Fruit fly (Drosophila melanogaster) whole organism, prepupa: Measurements from ENCODE around the gene CG13297.

Experiments used
- Blimp-1 ChIP-seq: fragments of 200-800 bp; sonication (Bioruptor generic); optimal IDR thresholded peaks from 3 replicates; lab custom pipeline; 2017; ENCODE audit warnings: missing biosample characterization, missing genetic modification characterization, mild to moderate bottlenecking, moderate library complexity, missing genetic modification reagents
- CG10631 ChIP-seq: fragments of 200-800 bp; sonication (Bioruptor generic); optimal IDR thresholded peaks from 2 replicates; lab custom pipeline; 2016; ENCODE audit warnings: missing biosample characterization, missing genetic modification characterization
- CG10669 ChIP-seq: fragments of 200-800 bp; sonication (Bioruptor generic); optimal IDR thresholded peaks from 3 replicates; lab custom pipeline; 2018; ENCODE audit warnings: missing biosample characterization, mild to moderate bottlenecking, missing genetic modification characterization, moderate library complexity
- CG11762 ChIP-seq: fragments of 200-800 bp; sonication (Bioruptor generic); optimal IDR thresholded peaks from 3 replicates; lab custom pipeline; 2016; ENCODE audit warnings: missing biosample characterization, missing genetic modification characterization; ENCODE audit not compliant: insufficient read depth
- CG11902 ChIP-seq: fragments of 200-800 bp; sonication (Bioruptor generic); optimal IDR thresholded peaks from 3 replicates; lab custom pipeline; 2016; ENCODE audit warnings: missing biosample characterization, missing genetic modification characterization
- CG15336 ChIP-seq: fragments of 200-800 bp; sonication (Bioruptor generic); IDR thresholded peaks from 2 replicates; pipeline ENCODE4 v1.3.6; 2022; ENCODE audit warnings: missing biosample characterization, missing genetic modification characterization
- CG31627 ChIP-seq: fragments of 200-800 bp; sonication (Bioruptor generic); optimal IDR thresholded peaks from 3 replicates; lab custom pipeline; 2016; ENCODE audit warnings: missing biosample characterization, missing genetic modification characterization
- CG32006 ChIP-seq: fragments of 200-800 bp; sonication (Bioruptor generic); optimal IDR thresholded peaks from 3 replicates; lab custom pipeline; 2017; ENCODE audit warnings: missing biosample characterization, mild to moderate bottlenecking, missing genetic modification characterization
- CG34406 ChIP-seq: fragments of 200-800 bp; sonication (Bioruptor generic); optimal IDR thresholded peaks from 3 replicates; lab custom pipeline; 2016; ENCODE audit warnings: missing biosample characterization, missing genetic modification characterization
- CG3919 ChIP-seq: fragments of 200-800 bp; sonication (Bioruptor generic); optimal IDR thresholded peaks from 3 replicates; lab custom pipeline; 2016; ENCODE audit warnings: missing biosample characterization, missing genetic modification characterization
- CG4318 ChIP-seq: fragments of 200-800 bp; sonication (Bioruptor generic); optimal IDR thresholded peaks from 3 replicates; lab custom pipeline; 2017; ENCODE audit warnings: missing biosample characterization, mild to moderate bottlenecking, missing genetic modification characterization
- CG6792 ChIP-seq: fragments of 200-800 bp; sonication (Bioruptor generic); optimal IDR thresholded peaks from 3 replicates; lab custom pipeline; 2016; ENCODE audit warnings: missing biosample characterization, missing genetic modification characterization
- CG6808 ChIP-seq: fragments of 200-800 bp; sonication (Bioruptor generic); optimal IDR thresholded peaks from 3 replicates; lab custom pipeline; 2017; ENCODE audit warnings: missing biosample characterization, missing genetic modification characterization, mild to moderate bottlenecking, moderate library complexity, missing genetic modification reagents
- CG6854 ChIP-seq: fragments of 200-800 bp; sonication (Bioruptor generic); optimal IDR thresholded peaks from 2 replicates; lab custom pipeline; 2017; ENCODE audit warnings: missing biosample characterization, mild to moderate bottlenecking, missing genetic modification characterization
- CG7368 ChIP-seq: fragments of 200-800 bp; sonication (Bioruptor generic); optimal IDR thresholded peaks from 3 replicates; lab custom pipeline; 2016; ENCODE audit warnings: missing biosample characterization, missing genetic modification characterization
- CG8119 ChIP-seq: fragments of 200-800 bp; sonication (Bioruptor generic); IDR thresholded peaks from 3 replicates; pipeline ENCODE4 v1.3.6; 2022; ENCODE audit warnings: missing biosample characterization, missing genetic modification characterization
- CG8319 ChIP-seq: fragments of 200-800 bp; sonication (Bioruptor generic); optimal IDR thresholded peaks from 3 replicates; lab custom pipeline; 2016; ENCODE audit warnings: missing biosample characterization, missing genetic modification characterization
- CG8632 ChIP-seq: fragments of 200-800 bp; sonication (Bioruptor generic); optimal IDR thresholded peaks from 3 replicates; lab custom pipeline; 2016; ENCODE audit warnings: missing biosample characterization, missing genetic modification characterization
- CG9139 ChIP-seq: fragments of 200-800 bp; sonication (Bioruptor generic); optimal IDR thresholded peaks from 3 replicates; lab custom pipeline; 2017; ENCODE audit warnings: missing biosample characterization, mild to moderate bottlenecking, missing genetic modification characterization
- Eip78C ChIP-seq: fragments of 200-800 bp; sonication (Bioruptor generic); peaks from one replicate; lab custom pipeline; 2016; ENCODE audit warnings: missing biosample characterization, missing genetic modification characterization
- Ets21C ChIP-seq: fragments of 200-800 bp; sonication (Bioruptor generic); optimal IDR thresholded peaks from 3 replicates; lab custom pipeline; 2016; ENCODE audit warnings: missing biosample characterization, missing genetic modification characterization
- Ets96B ChIP-seq: fragments of 200-800 bp; optimal IDR thresholded peaks from 2 replicates; lab custom pipeline; 2019; ENCODE audit warnings: missing biosample characterization, mild to moderate bottlenecking, missing genetic modification characterization, moderate library complexity
- Hr38 ChIP-seq: sonication (Bioruptor generic); optimal IDR thresholded peaks from 2 replicates; lab custom pipeline; 2016; ENCODE audit warnings: missing biosample characterization, missing genetic modification characterization
- Hr39 ChIP-seq: fragments of 200-800 bp; sonication (Bioruptor generic); optimal IDR thresholded peaks from 2 replicates; lab custom pipeline; 2016; ENCODE audit warnings: missing biosample characterization, missing genetic modification characterization
- Lpt ChIP-seq: fragments of 200-800 bp; sonication (Bioruptor generic); optimal IDR thresholded peaks from 3 replicates; lab custom pipeline; 2016; ENCODE audit warnings: missing biosample characterization, missing genetic modification characterization
- Met ChIP-seq: fragments of 200-800 bp; sonication (Bioruptor generic); optimal IDR thresholded peaks from 3 replicates; lab custom pipeline; 2016; ENCODE audit warnings: missing biosample characterization, missing genetic modification characterization
- OdsH ChIP-seq: fragments of 200-800 bp; sonication (Bioruptor generic); optimal IDR thresholded peaks from 3 replicates; lab custom pipeline; 2016; ENCODE audit warnings: missing biosample characterization, missing genetic modification characterization
- Smox ChIP-seq: fragments of 200-800 bp; sonication (Bioruptor generic); optimal IDR thresholded peaks from 3 replicates; lab custom pipeline; 2016; ENCODE audit warnings: missing biosample characterization, missing genetic modification characterization
- Sox102F ChIP-seq: fragments of 200-800 bp; sonication (Bioruptor generic); optimal IDR thresholded peaks from 2 replicates; lab custom pipeline; 2016; ENCODE audit warnings: missing biosample characterization, mild to moderate bottlenecking, missing genetic modification characterization
- Sox15 ChIP-seq: fragments of 200-800 bp; sonication (Bioruptor generic); optimal IDR thresholded peaks from 3 replicates; lab custom pipeline; 2016; ENCODE audit warnings: missing biosample characterization, missing genetic modification characterization
- achi ChIP-seq: fragments of 200-800 bp; sonication (Bioruptor generic); optimal IDR thresholded peaks from 3 replicates; lab custom pipeline; 2016; ENCODE audit warnings: missing biosample characterization, missing genetic modification characterization
- cyc ChIP-seq: fragments of 200-800 bp; sonication (Bioruptor generic); optimal IDR thresholded peaks from 3 replicates; lab custom pipeline; 2016; ENCODE audit warnings: missing biosample characterization, missing genetic modification characterization
- dac ChIP-seq: fragments of 200-800 bp; sonication (Bioruptor generic); optimal IDR thresholded peaks from 2 replicates; lab custom pipeline; 2017; ENCODE audit warnings: missing biosample characterization, mild to moderate bottlenecking, missing genetic modification characterization
- dsx ChIP-seq: fragments of 200-800 bp; optimal IDR thresholded peaks from 3 replicates; lab custom pipeline; 2019; ENCODE audit warnings: missing biosample characterization, mild to moderate bottlenecking, missing genetic modification characterization, moderate library complexity; ENCODE audit not compliant: poor library complexity, severe bottlenecking
- eg ChIP-seq: fragments of 200-800 bp; sonication (Bioruptor generic); IDR thresholded peaks from 3 replicates; pipeline ENCODE4 v1.3.6; 2022; ENCODE audit warnings: missing biosample characterization, missing genetic modification characterization
- esn ChIP-seq: fragments of 200-800 bp; sonication (Bioruptor generic); optimal IDR thresholded peaks from 2 replicates; lab custom pipeline; 2016; ENCODE audit warnings: missing biosample characterization, mild to moderate bottlenecking, missing genetic modification characterization, moderate library complexity
- fd59A ChIP-seq: fragments of 200-800 bp; sonication (Bioruptor generic); optimal IDR thresholded peaks from 2 replicates; lab custom pipeline; 2017; ENCODE audit warnings: missing biosample characterization, mild to moderate bottlenecking, missing genetic modification characterization, missing genetic modification reagents
- fd85E ChIP-seq: fragments of 200-800 bp; sonication (Bioruptor generic); optimal IDR thresholded peaks from 3 replicates; lab custom pipeline; 2016; ENCODE audit warnings: missing biosample characterization, missing genetic modification characterization
- lz ChIP-seq: fragments of 200-800 bp; sonication (Bioruptor generic); optimal IDR thresholded peaks from 3 replicates; lab custom pipeline; 2016; ENCODE audit warnings: missing biosample characterization, missing genetic modification characterization
- net ChIP-seq: fragments of 200-800 bp; sonication (Bioruptor generic); optimal IDR thresholded peaks from 3 replicates; lab custom pipeline; 2016; ENCODE audit warnings: missing biosample characterization, missing genetic modification characterization
- pdm3 ChIP-seq: fragments of 200-800 bp; sonication (Bioruptor generic); optimal IDR thresholded peaks from 3 replicates; lab custom pipeline; 2016; ENCODE audit warnings: missing biosample characterization, missing genetic modification characterization
- salr ChIP-seq, 2 experiments: fragments of 200-800 bp; sonication (Bioruptor generic); optimal IDR thresholded peaks; 3 replicates each; lab custom pipeline; 2016 to 2018; ENCODE audit warnings: missing biosample characterization in 2 of 2, missing genetic modification characterization in 2 of 2, mild to moderate bottlenecking in 1 of 2
- spab ChIP-seq: fragments of 200-800 bp; sonication (Bioruptor generic); optimal IDR thresholded peaks from 2 replicates; lab custom pipeline; 2017; ENCODE audit warnings: missing biosample characterization, mild to moderate bottlenecking, missing genetic modification characterization, missing genetic modification reagents
- ss ChIP-seq, 2 experiments: fragments of 200-800 bp; sonication (Bioruptor generic); optimal IDR thresholded peaks; 2 replicates in 1 of 2; 3 replicates in 1 of 2; lab custom pipeline; 2017 to 2018; ENCODE audit warnings: mild to moderate bottlenecking in 2 of 2, missing biosample characterization in 2 of 2, missing genetic modification characterization in 2 of 2, moderate library complexity in 1 of 2
- svp ChIP-seq: fragments of 200-800 bp; sonication (Bioruptor generic); peaks from one replicate; lab custom pipeline; 2016; ENCODE audit warnings: missing biosample characterization, missing genetic modification characterization
- topi ChIP-seq: fragments of 200-800 bp; sonication (Bioruptor generic); optimal IDR thresholded peaks from 3 replicates; lab custom pipeline; 2016; ENCODE audit warnings: missing biosample characterization, missing genetic modification characterization

Gene CG13297

DNA sequence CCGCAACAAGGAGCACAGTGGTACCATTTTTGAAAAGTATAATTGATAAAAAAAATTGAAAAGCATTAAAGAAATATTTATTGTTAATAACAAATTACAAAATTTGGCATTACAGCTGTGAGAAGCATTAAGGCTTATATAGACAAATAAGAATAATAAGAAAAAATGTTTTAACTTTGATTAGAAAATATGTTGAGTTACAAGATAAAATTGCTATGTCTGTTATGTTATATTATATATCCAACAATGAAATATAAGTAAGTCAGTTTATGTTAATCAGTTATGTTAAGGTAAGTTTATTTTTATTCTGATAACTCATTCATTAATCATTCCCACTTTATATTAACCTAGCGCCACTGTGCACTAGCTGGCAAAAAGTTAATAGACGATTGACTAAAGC is 2.7 kb upstream of the CG13297 start:
- peak; percentile 47 for TF ChIP-seq svp (GFP tag; lab: Kevin White, UChicago)
- TF ChIP-seq Hr39 (GFP tag; lab: Kevin White, UChicago) = no peak
- no peak for TF ChIP-seq CG8319 (GFP tag; lab: Kevin White, UChicago)
- TF ChIP-seq CG9139 = no peak
- no peak for TF ChIP-seq CG4318
- TF ChIP-seq OdsH (GFP tag; lab: Kevin White, UChicago) = no peak
- TF ChIP-seq CG31627 (GFP tag; lab: Kevin White, UChicago) = no peak

DNA sequence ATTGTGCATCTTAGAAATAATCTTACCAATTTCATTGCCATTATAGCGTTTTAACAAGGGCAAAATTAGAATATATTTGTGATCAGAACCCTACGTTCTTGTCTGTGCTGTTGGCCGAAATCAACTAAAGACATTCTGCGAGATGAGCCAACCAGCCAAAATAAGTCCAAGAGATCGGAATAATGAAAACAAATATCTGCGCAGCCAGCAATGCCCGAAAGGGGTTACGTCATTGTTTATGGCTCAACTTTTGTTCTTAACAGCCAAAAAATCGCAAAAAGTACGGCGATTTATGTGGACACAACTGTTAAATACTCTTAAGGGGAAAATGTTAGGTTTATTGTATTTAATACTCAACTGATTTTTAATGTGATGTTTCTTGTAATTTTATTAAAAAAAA is 1.4 kb upstream of the CG13297 start, which contains the start of gene Cpr65Ay:
Gene Cpr65Ay, minus strand, starts transcription at position 101 of the 400 bp plus-strand sequence.
- no peak for TF ChIP-seq lz (GFP tag; lab: Kevin White, UChicago)
- no peak for TF ChIP-seq cyc (GFP tag; lab: Kevin White, UChicago)
- no peak for TF ChIP-seq ss (GFP tag; optimal IDR thresholded peaks at IDR 0.05; lab: Kevin White, UChicago)
- TF ChIP-seq CG10669 (GFP tag; lab: Kevin White, UChicago) = no peak
- no peak for TF ChIP-seq CG4318
- TF ChIP-seq Sox102F (GFP tag; lab: Kevin White, UChicago) = no peak
- TF ChIP-seq topi = no peak
- no peak for TF ChIP-seq CG3919
- no peak for TF ChIP-seq spab (GFP tag; lab: Kevin White, UChicago)
- no peak for TF ChIP-seq CG9139
- no peak for TF ChIP-seq CG31627 (GFP tag; lab: Kevin White, UChicago)
- TF ChIP-seq salr (GFP tag; optimal IDR thresholded peaks at IDR 0.05; lab: Kevin White, UChicago) = no peak
- no peak for TF ChIP-seq fd59A (GFP tag; lab: Kevin White, UChicago)
- no peak for TF ChIP-seq achi (GFP tag; lab: Kevin White, UChicago)
- TF ChIP-seq Hr39 (GFP tag; lab: Kevin White, UChicago) = no peak
- TF ChIP-seq pdm3 (GFP tag; lab: Kevin White, UChicago) = no peak

DNA sequence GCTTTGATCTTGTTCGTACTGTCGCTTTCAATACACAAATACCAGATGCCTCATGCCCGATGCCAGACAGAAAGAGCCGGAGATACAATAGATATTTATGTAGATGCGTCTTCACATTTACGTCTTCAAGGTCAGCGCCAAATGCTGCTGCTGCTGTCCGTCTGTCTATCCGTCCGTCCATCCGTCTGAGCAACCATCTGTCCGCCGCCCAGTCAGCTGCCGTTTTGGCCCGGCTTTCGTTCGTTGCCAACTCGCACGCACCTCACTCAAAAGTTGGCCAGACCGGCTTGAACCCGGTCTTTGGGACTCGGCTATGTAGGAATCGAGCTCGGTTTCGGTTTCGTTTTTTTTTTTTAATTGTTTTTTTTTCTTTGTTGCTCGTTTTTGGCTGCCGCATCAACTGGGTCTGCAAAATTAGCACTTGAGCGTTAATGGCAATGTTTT is 2.2 kb downstream of the CG13297 start:
- TF ChIP-seq Met (GFP tag; lab: Kevin White, UChicago) (no peak), eg (GFP tag; lab: Robert Waterston, UW) (peak; percentile 84), CG6808 (peak; percentile 86), fd85E (GFP tag; lab: Kevin White, UChicago) (no peak), Ets96B (tag; lab: Kevin White, UChicago) (peak; percentile 37), CG34406 (GFP tag; lab: Kevin White, UChicago) (no peak), OdsH (GFP tag; lab: Kevin White, UChicago) (no peak), dsx (GFP tag; lab: Kevin White, UChicago) (peak; percentile 62), Eip78C (GFP tag; lab: Kevin White, UChicago) (peak; percentile 73), esn (GFP tag; lab: Kevin White, UChicago) (no peak), Sox102F (GFP tag; lab: Kevin White, UChicago) (no peak), Hr38 (no peak), cyc (GFP tag; lab: Kevin White, UChicago) (no peak), salr (GFP tag; optimal IDR thresholded peaks at IDR 0.05; lab: Kevin White, UChicago) (no peak), CG8632 (GFP tag; lab: Kevin White, UChicago) (peak; percentile 49), CG8119 (peak; percentile 77), CG6854 (no peak), CG11762 (GFP tag; lab: Kevin White, UChicago) (peak; percentile 30), Ets21C (GFP tag; lab: Kevin White, UChicago) (no peak), CG10631 (GFP tag; lab: Kevin White, UChicago) (no peak), CG4318 (no peak), CG32006 (no peak), Smox (GFP tag; lab: Kevin White, UChicago) (no peak), CG7368 (peak; percentile 51), CG11902 (no peak), svp (GFP tag; lab: Kevin White, UChicago) (no peak), CG6792 (GFP tag; lab: Kevin White, UChicago) (peak; percentile 12), CG9139 (peak; percentile 88), Blimp-1 (GFP tag; lab: Kevin White, UChicago) (peak; percentile 16), spab (GFP tag; lab: Kevin White, UChicago) (peak; percentile 57), Sox15 (GFP tag; lab: Kevin White, UChicago) (no peak), CG15336 (GFP tag; lab: Robert Waterston, UW) (peak; percentile 65), ss (GFP tag; optimal IDR thresholded peaks at IDR 0.05; lab: Kevin White, UChicago) (peak; percentile 83 to 93), lz (GFP tag; lab: Kevin White, UChicago) (no peak), CG3919 (peak; percentile 37), Lpt (GFP tag; lab: Kevin White, UChicago) (peak; percentile 31), net (GFP tag; lab: Kevin White, UChicago) (peak; percentile 59), achi (GFP tag; lab: Kevin White, UChicago) (no peak), dac (GFP tag; lab: Kevin White, UChicago) (no peak)
